Worm (Caenorhabditis elegans) whole organism, young adult: ENCODE data around the gene F13H8.8.

ENCODE experiments used
- C06A6.2 ChIP-seq: fragments of 200-800 bp; sonication (Bioruptor generic); conservative IDR thresholded peaks from 2 replicates; pipeline ENCODE4 v1.3.6; 2022; ENCODE audit warnings: missing genetic modification characterization, missing compliant biosample characterization
- D2030.7 ChIP-seq: fragments of 200-800 bp; sonication (Bioruptor generic); IDR thresholded peaks from 2 replicates; pipeline ENCODE4 v1.3.6; 2022; ENCODE audit warnings: missing genetic modification reagents, missing genetic modification characterization, missing compliant biosample characterization
- F23B12.7 ChIP-seq: sonication (generic microtip); optimal IDR thresholded peaks from 2 replicates; lab custom pipeline; 2017; ENCODE audit warnings: missing genetic modification characterization, mild to moderate bottlenecking, missing compliant biosample characterization, antibody characterized with exemption, moderate library complexity; ENCODE audit not compliant: insufficient read depth
- F37B4.10 ChIP-seq: fragments of 200-800 bp; sonication (Bioruptor generic); IDR thresholded peaks from 2 replicates; pipeline ENCODE4 v1.3.6; 2022; ENCODE audit warnings: missing genetic modification characterization, missing compliant biosample characterization
- F52B5.7 ChIP-seq: sonication (generic microtip); optimal IDR thresholded peaks from 2 replicates; lab custom pipeline; 2016; ENCODE audit warnings: mild to moderate bottlenecking, missing genetic modification characterization, missing compliant biosample characterization
- K11D2.4 ChIP-seq: fragments of 200-800 bp; sonication (Bioruptor generic); IDR thresholded peaks from 2 replicates; pipeline ENCODE4 v1.3.6; 2022; ENCODE audit warnings: missing genetic modification reagents, missing genetic modification characterization, missing compliant biosample characterization
- Y56A3A.18 ChIP-seq: fragments of 200-800 bp; sonication (Bioruptor generic); IDR thresholded peaks from 2 replicates; pipeline ENCODE4 v1.3.6; 2022; ENCODE audit warnings: missing genetic modification reagents, missing genetic modification characterization, missing compliant biosample characterization
- Y95B8A.8 ChIP-seq: fragments of 200-800 bp; sonication (Bioruptor generic); IDR thresholded peaks from 2 replicates; pipeline ENCODE4 v1.3.6; 2022; ENCODE audit warnings: missing genetic modification reagents, missing genetic modification characterization, missing compliant biosample characterization
- aptf-2 ChIP-seq: fragments of 200-800 bp; sonication (Bioruptor generic); conservative IDR thresholded peaks from 2 replicates; pipeline ENCODE4 v1.3.6; 2022; ENCODE audit warnings: missing genetic modification reagents, missing genetic modification characterization, missing compliant biosample characterization
- atf-7 ChIP-seq: sonication (generic microtip); optimal IDR thresholded peaks from 2 replicates; lab custom pipeline; 2017; ENCODE audit warnings: mild to moderate bottlenecking, missing genetic modification characterization, missing compliant biosample characterization
- attf-6 ChIP-seq: fragments of 200-800 bp; sonication (Bioruptor generic); IDR thresholded peaks from 2 replicates; pipeline ENCODE4 v1.3.6; 2022; ENCODE audit warnings: missing genetic modification reagents, missing genetic modification characterization, missing compliant biosample characterization
- bed-2 ChIP-seq: fragments of 200-800 bp; sonication (Bioruptor generic); IDR thresholded peaks from 2 replicates; pipeline ENCODE4 v1.3.6; 2022; ENCODE audit warnings: missing genetic modification reagents, missing genetic modification characterization, missing compliant biosample characterization
- ccch-3 ChIP-seq: fragments of 200-800 bp; sonication (Bioruptor generic); optimal IDR thresholded peaks from 2 replicates; lab custom pipeline; 2018; ENCODE audit warnings: mild to moderate bottlenecking, missing genetic modification characterization, missing compliant biosample characterization
- cebp-1 ChIP-seq, 2 experiments: fragments of 200-800 bp in 1 of 2; sonication (Bioruptor generic) in 1 of 2; sonication (generic microtip) in 1 of 2; IDR thresholded peaks in 1 of 2; optimal IDR thresholded peaks in 1 of 2; 2 replicates each; pipeline versions ENCODE4 v1.3.6 to Lab custom; 2017 to 2022; ENCODE audit warnings: missing compliant biosample characterization in 2 of 2, missing genetic modification characterization in 2 of 2, mild to moderate bottlenecking in 1 of 2, missing genetic modification reagents in 1 of 2, moderate library complexity in 1 of 2
- ceh-27 ChIP-seq: fragments of 200-800 bp; sonication (Bioruptor generic); optimal IDR thresholded peaks from 2 replicates; lab custom pipeline; 2018; ENCODE audit warnings: mild to moderate bottlenecking, missing genetic modification characterization, moderate library complexity, missing compliant biosample characterization
- dox-1 ChIP-seq: fragments of 200-800 bp; sonication (Bioruptor generic); IDR thresholded peaks from 2 replicates; pipeline ENCODE4 v1.3.6; 2022; ENCODE audit warnings: missing genetic modification reagents, missing genetic modification characterization, missing compliant biosample characterization
- ets-4 ChIP-seq: fragments of 200-800 bp; sonication (Bioruptor generic); optimal IDR thresholded peaks from 2 replicates; lab custom pipeline; 2018; ENCODE audit warnings: mild to moderate bottlenecking, missing genetic modification characterization, missing compliant biosample characterization
- gei-17 ChIP-seq: fragments of 200-800 bp; sonication (Bioruptor generic); optimal IDR thresholded peaks from 2 replicates; lab custom pipeline; 2018; ENCODE audit warnings: mild to moderate bottlenecking, missing genetic modification characterization, missing compliant biosample characterization
- lag-1 ChIP-seq: fragments of 200-800 bp; sonication (Bioruptor generic); IDR thresholded peaks from 2 replicates; pipeline ENCODE4 v1.3.6; 2022; ENCODE audit warnings: missing genetic modification reagents, missing genetic modification characterization, missing compliant biosample characterization
- lin-26 ChIP-seq: fragments of 200-800 bp; sonication (Bioruptor generic); IDR thresholded peaks from 2 replicates; pipeline ENCODE4 v1.3.6; 2022; ENCODE audit warnings: missing genetic modification reagents, missing genetic modification characterization, missing compliant biosample characterization
- lir-1 ChIP-seq: fragments of 200-800 bp; sonication (Bioruptor generic); conservative IDR thresholded peaks from 2 replicates; pipeline ENCODE4 v1.3.6; 2022; ENCODE audit warnings: missing genetic modification reagents, missing genetic modification characterization, missing compliant biosample characterization
- lsl-1 ChIP-seq: fragments of 200-800 bp; sonication (Bioruptor generic); optimal IDR thresholded peaks from 2 replicates; lab custom pipeline; 2018; ENCODE audit warnings: mild to moderate bottlenecking, missing genetic modification characterization, moderate library complexity, missing compliant biosample characterization
- lsy-27 ChIP-seq: sonication (generic microtip); optimal IDR thresholded peaks from 2 replicates; lab custom pipeline; 2017; ENCODE audit warnings: missing genetic modification characterization, mild to moderate bottlenecking, missing compliant biosample characterization, antibody characterized with exemption, missing genotype, borderline replicate concordance; ENCODE audit not compliant: insufficient read depth
- madf-8 ChIP-seq: fragments of 200-800 bp; sonication (Bioruptor generic); conservative IDR thresholded peaks from 2 replicates; pipeline ENCODE4 v1.3.6; 2022; ENCODE audit warnings: missing genetic modification reagents, missing genetic modification characterization, missing compliant biosample characterization
- mcd-1 ChIP-seq: fragments of 200-800 bp; sonication (Bioruptor generic); IDR thresholded peaks from 2 replicates; pipeline ENCODE4 v1.3.6; 2022; ENCODE audit warnings: missing genetic modification reagents, missing genetic modification characterization, missing compliant biosample characterization
- nfya-1 ChIP-seq: sonication (generic microtip); optimal IDR thresholded peaks from 2 replicates; lab custom pipeline; 2017; ENCODE audit warnings: antibody characterized with exemption, missing compliant biosample characterization, missing genetic modification characterization, borderline replicate concordance; ENCODE audit not compliant: insufficient read depth
- nhr-120 ChIP-seq: fragments of 200-800 bp; sonication (Bioruptor generic); IDR thresholded peaks from 2 replicates; pipeline ENCODE4 v1.3.6; 2022; ENCODE audit warnings: missing genetic modification characterization, missing compliant biosample characterization
- nhr-80 ChIP-seq: sonication (generic microtip); optimal IDR thresholded peaks from 2 replicates; lab custom pipeline; 2016; ENCODE audit warnings: missing genetic modification characterization, missing compliant biosample characterization
- rcor-1 ChIP-seq: fragments of 200-800 bp; sonication (Bioruptor generic); IDR thresholded peaks from 2 replicates; pipeline ENCODE4 v1.3.6; 2022; ENCODE audit warnings: missing genetic modification reagents, missing genetic modification characterization, missing compliant biosample characterization
- somi-1 ChIP-seq: fragments of 200-800 bp; sonication (Bioruptor generic); optimal IDR thresholded peaks from 2 replicates; lab custom pipeline; 2018; ENCODE audit warnings: mild to moderate bottlenecking, missing genetic modification characterization, missing compliant biosample characterization
- sptf-2 ChIP-seq: fragments of 200-800 bp; sonication (Bioruptor generic); optimal IDR thresholded peaks from 2 replicates; lab custom pipeline; 2018; ENCODE audit warnings: mild to moderate bottlenecking, missing genetic modification characterization, missing compliant biosample characterization
- tbp1 ChIP-seq: fragments of 200-800 bp; sonication (Bioruptor generic); optimal IDR thresholded peaks from 2 replicates; lab custom pipeline; 2018; ENCODE audit warnings: mild to moderate bottlenecking, missing genetic modification characterization, missing compliant biosample characterization
- tbx-9 ChIP-seq: sonication (generic microtip); optimal IDR thresholded peaks from 2 replicates; lab custom pipeline; 2016; ENCODE audit warnings: borderline replicate concordance, missing genetic modification characterization, inconsistent platforms, missing compliant biosample characterization
- unc-130 ChIP-seq: sonication (generic microtip); optimal IDR thresholded peaks from 2 replicates; lab custom pipeline; 2016; ENCODE audit warnings: missing genetic modification reagents, missing genetic modification characterization, missing compliant biosample characterization
- xnd-1 ChIP-seq: sonication (generic microtip); optimal IDR thresholded peaks from 2 replicates; lab custom pipeline; 2016; ENCODE audit warnings: missing genotype, missing genetic modification reagents, missing genetic modification characterization, missing compliant biosample characterization
- zim-3 ChIP-seq: sonication (generic microtip); optimal IDR thresholded peaks from 2 replicates; lab custom pipeline; 2017; ENCODE audit warnings: mild to moderate bottlenecking, missing genetic modification characterization, moderate library complexity, missing compliant biosample characterization
- ztf-18 ChIP-seq: sonication (generic microtip); optimal IDR thresholded peaks from 2 replicates; lab custom pipeline; 2016; ENCODE audit warnings: missing genotype, mild to moderate bottlenecking, missing genetic modification characterization, missing compliant biosample characterization
- ztf-25 ChIP-seq: fragments of 200-800 bp; sonication (Bioruptor generic); IDR thresholded peaks from 2 replicates; pipeline ENCODE4 v1.3.6; 2022; ENCODE audit warnings: missing genetic modification reagents, missing genetic modification characterization, missing compliant biosample characterization
- ztf-26 ChIP-seq: sonication (generic microtip); optimal IDR thresholded peaks from 2 replicates; lab custom pipeline; 2017; ENCODE audit warnings: missing genetic modification characterization, missing compliant biosample characterization

The F13H8.8 gene

ce11 chrII:6269805-6270414, 2.0 kb upstream of the F13H8.8 start, which contains the start of gene F13H8.2 (continued):
- TF ChIP-seq F52B5.7 (tag; lab: Kevin White, UChicago) (no peak), ztf-25 (GFP tag; lab: Robert Waterston, UW) (peak; percentile 76; the same call in 1 of the 2 replicates), mcd-1 (GFP tag; lab: Robert Waterston, UW) (peak; percentile 90), lir-1 (GFP tag; lab: Robert Waterston, UW) (peak; percentile 69), xnd-1 (tag; lab: Kevin White, UChicago) (no peak), K11D2.4 (GFP tag; lab: Robert Waterston, UW) (peak; percentile 84), madf-8 (GFP tag; lab: Robert Waterston, UW) (peak; percentile 68), lag-1 (GFP tag; lab: Robert Waterston, UW) (no peak), gei-17 (GFP tag; lab: Kevin White, UChicago) (no peak), zim-3 (tag; lab: Kevin White, UChicago) (peak; percentile 2), atf-7 (tag; lab: Kevin White, UChicago) (no peak), rcor-1 (GFP tag; lab: Robert Waterston, UW) (peak; percentile 92), nhr-120 (GFP tag; lab: Robert Waterston, UW) (no peak), ceh-27 (GFP tag; lab: Kevin White, UChicago) (peak; percentile 69), unc-130 (GFP tag; lab: Kevin White, UChicago) (no peak), tbp1 (GFP tag; lab: Kevin White, UChicago) (peak; percentile 52), F23B12.7 (peak; percentile 95), lin-26 (no peak), nhr-80 (tag; lab: Kevin White, UChicago) (peak; percentile 10), F37B4.10 (no peak), lsy-27 (tag; lab: Kevin White, UChicago) (no peak), ztf-26 (tag; lab: Kevin White, UChicago) (peak; percentile 13), attf-6 (GFP tag; lab: Robert Waterston, UW) (peak; percentile 54), sptf-2 (GFP tag; lab: Kevin White, UChicago) (no peak), Y56A3A.18 (0 out of 2 replicates have a peak, but pooled peaks have one; percentile 69), ccch-3 (no peak), Y95B8A.8 (peak; percentile 52; the same call in 1 of the 2 replicates), ets-4 (GFP tag; lab: Kevin White, UChicago) (no peak), tbx-9 (tag; lab: Kevin White, UChicago) (no peak), cebp-1 (GFP tag; IDR thresholded peaks at IDR 0.05; lab: Robert Waterston, UW) (peak; percentile 48; the same call in 1 of the 2 replicates), cebp-1 (tag; optimal IDR thresholded peaks at IDR 0.05; lab: Kevin White, UChicago) (no peak), somi-1 (GFP tag; lab: Kevin White, UChicago) (no peak), dox-1 (GFP tag; lab: Robert Waterston, UW) (peak; percentile 96), aptf-2 (GFP tag; lab: Robert Waterston, UW) (peak; percentile 89; the same call in 1 of the 2 replicates), bed-2 (GFP tag; lab: Robert Waterston, UW) (peak; percentile 88), lsl-1 (GFP tag; lab: Kevin White, UChicago) (peak; percentile 63), C06A6.2 (GFP tag; lab: Robert Waterston, UW) (peak; percentile 85), nfya-1 (tag; lab: Kevin White, UChicago) (no peak), ztf-18 (tag; lab: Kevin White, UChicago) (peak; percentile 56), D2030.7 (GFP tag; lab: Robert Waterston, UW) (peak; percentile 94)
